Fruit fly (Drosophila melanogaster) S2 (cell line): ENCODE results near the gene TyrR.

ENCODE experiments used
- CG8478 ChIP-seq: fragments of >200 bp; optimal IDR thresholded peaks from 2 replicates; lab custom pipeline; 2018
- CTCF ChIP-seq, 2 experiments: fragments of >200 bp; optimal IDR thresholded peaks; 2 replicates each; lab custom pipeline; 2018

Gene TyrR

DNA sequence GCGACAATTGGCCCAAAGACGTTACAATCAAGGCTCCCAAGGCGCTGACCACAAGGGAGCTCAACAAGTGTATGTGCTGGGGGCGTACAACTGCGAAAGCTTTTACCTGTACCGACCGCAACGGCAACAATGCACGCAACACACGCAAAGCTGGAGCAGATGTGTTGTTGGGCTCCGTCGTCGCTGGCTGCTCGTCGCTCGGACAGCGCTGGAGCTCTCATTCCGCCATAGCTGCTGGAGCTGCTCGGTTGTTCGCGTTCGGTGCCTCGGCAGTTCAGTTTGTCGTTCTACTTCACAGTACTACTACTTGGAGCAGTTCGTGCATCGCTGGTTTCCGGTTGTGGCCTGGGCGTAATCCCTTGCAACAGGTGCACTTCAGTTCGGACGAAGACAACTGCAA is 37.4 kb downstream of the TyrR start, which contains the start of gene Lgr1:
Lgr1 (plus strand) TSS at position 220 of the 400 bp plus-strand sequence.
- TF ChIP-seq CTCF (optimal IDR thresholded peaks at IDR 0.05; lab: Kevin White, UChicago), result no peak
- TF ChIP-seq CG8478 (lab: Kevin White, UChicago), result no peak

DNA sequence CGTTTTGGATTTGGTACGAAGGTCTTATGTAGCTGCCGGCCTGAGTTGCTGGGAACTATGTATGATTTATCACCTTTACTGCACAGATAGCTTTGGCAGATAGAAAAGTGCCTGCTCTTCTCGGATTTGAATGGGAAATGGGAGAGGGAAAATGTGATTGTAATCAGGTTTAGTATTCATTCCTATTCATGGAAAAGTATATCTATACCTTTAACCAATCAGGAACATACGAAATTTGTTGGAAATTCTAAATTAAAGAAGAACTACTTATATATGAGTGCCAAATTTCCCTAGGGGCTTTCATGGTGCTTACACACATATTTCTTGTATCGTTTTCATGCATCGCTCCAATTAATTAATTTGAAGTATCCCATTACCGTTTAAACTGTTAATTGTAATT is 38.0 kb downstream of the TyrR start, which contains the start of gene Atg8b:
Atg8b (minus strand) TSS at position 101 of the 400 bp plus-strand sequence.
- TF ChIP-seq CTCF (optimal IDR thresholded peaks at IDR 0.05; lab: Kevin White, UChicago) (no peak), CG8478 (lab: Kevin White, UChicago) (no peak)

DNA sequence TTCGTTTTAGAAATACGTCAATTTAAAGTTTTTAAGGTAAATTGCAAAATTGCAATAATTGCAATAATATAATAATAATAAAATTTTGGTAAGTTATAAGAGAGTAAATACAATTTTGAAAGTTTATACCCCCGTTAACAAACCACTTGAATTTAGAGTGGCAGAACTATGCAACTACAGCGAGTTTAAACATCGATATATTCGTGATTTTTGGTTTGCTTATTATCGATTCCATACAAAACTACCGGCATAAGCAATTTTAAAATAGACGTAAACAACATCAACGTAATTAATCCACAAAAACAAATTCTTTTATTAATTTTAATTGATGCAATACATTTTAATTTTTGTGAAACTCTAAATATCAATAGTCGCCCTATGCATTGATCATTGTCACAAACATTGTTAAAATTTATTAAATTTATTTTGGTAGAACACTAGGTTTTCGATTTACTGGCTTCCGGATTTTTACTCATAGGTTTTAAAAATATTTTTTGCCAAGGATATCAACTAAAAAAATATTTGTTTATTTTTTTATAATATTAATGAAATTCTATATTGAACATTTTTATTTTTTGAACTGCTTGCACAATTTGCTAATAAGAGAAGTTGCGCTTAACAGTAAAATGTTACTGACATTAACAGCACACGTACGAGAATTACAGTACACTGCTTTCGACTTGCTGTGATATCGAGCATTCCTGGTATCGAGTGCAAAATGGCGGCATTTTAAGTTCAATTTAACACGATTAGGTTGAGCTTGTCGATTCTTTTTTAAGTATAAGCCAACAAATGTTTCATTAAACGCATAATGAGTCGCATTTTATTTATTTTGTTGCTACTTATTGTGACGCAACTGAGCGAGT is 44.0 kb downstream of the TyrR start, which contains the start of gene Pxt:
Pxt (plus strand) TSS at position 695 of the 866 bp plus-strand sequence.
- peak in 1 of 2 experiments; percentile 30 for TF ChIP-seq CTCF (optimal IDR thresholded peaks at IDR 0.05; lab: Kevin White, UChicago)
- TF ChIP-seq CG8478 (lab: Kevin White, UChicago), result no peak

DNA sequence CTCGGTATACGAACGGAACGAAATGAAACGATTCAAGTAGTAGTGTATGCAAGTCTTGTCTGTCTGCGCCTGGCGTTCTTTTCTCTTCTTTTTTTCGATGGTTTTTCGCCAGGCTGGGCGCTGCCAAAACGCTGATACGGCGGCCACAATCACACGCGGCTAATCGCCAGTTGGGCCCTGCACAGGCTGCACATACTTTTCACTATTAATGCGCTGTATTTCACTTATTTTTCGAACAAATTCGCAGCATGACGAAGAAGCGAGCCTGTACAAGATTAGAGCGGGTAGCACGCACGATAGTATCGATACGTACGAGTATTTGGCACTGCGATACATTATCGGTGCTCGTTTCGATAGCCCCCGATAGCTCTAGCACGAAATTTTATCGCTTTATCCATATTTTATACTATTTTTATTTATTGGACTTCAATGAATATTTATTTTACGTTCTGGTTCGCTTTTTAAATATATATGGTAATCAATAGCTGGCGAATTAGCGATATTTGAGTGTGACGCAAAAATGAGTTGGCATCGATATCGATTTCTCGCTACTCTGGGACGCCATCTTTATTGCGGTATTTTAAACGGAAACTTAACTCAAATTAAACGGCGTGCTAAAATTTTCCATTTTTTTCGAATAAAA is 44.8 kb downstream of the TyrR start, which contains the start of gene osa:
osa (minus strand) TSS at position 300 of the 643 bp plus-strand sequence.
- TF ChIP-seq CG8478 (lab: Kevin White, UChicago) (no peak), CTCF (optimal IDR thresholded peaks at IDR 0.05; lab: Kevin White, UChicago) (peak in 1 of 2 experiments; percentile 13)

DNA sequence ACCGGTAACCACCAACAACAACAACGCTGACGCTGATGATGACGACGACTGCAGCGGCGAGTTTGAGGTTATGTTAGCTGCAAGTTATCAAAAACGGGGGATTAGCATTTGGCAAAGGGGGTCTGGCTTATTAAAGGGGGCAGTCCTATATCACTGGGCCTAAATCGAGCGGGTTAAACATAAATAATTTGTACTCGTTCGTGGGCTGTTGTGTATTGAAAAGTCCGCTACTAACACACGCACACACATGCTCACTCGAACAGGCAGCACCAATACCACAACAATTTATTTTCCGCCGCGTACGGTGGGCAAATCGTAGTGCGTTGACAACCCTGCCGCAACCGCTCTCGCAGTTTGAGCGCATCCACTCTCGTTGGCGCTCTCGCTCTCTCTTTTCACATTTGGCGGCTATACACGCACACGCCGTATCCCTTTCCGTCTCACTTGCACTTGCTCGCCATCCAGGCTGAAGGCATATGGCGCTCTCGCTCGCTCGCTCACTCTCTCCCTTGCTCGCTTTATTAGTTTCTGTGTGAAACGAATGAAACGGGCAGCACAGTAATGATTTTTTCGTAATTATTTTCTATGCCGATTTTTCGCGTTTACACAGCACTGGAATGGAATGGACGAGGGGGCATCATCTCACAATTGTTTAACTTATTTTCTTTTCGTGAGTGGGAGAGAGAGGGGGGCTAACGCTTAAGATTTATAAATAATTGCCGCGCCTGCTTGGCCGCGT is 46.0 kb downstream of the TyrR start:
- TF ChIP-seq CG8478 (lab: Kevin White, UChicago) (no peak), CTCF (optimal IDR thresholded peaks at IDR 0.05; lab: Kevin White, UChicago) (peak; percentile 24 to 41)

DNA sequence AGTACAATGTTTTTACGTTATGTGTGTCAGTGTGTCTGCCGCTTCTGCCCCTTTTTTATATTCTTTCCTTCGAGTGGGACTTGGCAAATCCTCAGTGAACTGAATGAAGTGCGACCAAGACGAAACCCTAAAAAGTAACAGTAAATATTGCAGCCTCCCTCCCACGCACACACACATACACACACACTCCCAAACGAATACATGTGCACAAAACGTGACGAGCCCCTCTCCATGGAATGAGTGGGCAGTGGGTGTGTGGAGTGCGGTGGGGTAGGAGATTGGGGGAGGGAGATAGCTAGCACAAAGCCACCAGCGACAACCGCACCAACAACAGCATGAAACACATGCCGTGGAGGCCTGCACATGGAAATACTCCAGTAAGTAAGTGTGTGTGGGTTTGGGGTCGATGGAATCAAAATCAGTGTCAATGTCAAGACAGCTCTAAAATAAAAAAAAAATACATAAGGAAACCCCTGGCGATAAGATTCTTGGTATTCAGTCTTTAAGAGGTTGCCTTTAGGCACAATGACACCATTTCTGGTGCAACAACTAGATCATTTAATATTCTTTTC is 48.1 kb downstream of the TyrR start:
- TF ChIP-seq CTCF (optimal IDR thresholded peaks at IDR 0.05; lab: Kevin White, UChicago), result no peak
- no peak for TF ChIP-seq CG8478 (lab: Kevin White, UChicago)

DNA sequence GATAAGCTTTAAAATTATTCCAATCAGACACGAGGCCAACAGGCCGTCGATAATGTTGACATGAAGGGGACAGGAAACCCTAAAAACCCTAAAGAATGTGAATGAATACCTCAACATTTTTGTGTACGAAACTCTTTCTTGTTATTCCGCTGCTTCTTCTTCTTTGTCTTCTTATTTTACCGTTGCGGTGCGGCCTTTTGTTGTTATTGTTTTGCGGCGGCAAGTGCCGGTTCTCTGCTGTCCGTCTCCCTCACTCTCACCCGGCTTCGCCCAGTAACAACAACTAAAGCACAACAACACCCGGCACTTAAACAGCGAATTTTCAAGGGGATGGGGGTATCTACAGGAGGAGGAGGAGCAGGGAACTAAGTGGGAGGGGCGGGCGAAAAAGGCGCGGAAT is 48.6 kb downstream of the TyrR start:
- TF ChIP-seq CG8478 (lab: Kevin White, UChicago) (no peak), CTCF (optimal IDR thresholded peaks at IDR 0.05; lab: Kevin White, UChicago) (no peak)

DNA sequence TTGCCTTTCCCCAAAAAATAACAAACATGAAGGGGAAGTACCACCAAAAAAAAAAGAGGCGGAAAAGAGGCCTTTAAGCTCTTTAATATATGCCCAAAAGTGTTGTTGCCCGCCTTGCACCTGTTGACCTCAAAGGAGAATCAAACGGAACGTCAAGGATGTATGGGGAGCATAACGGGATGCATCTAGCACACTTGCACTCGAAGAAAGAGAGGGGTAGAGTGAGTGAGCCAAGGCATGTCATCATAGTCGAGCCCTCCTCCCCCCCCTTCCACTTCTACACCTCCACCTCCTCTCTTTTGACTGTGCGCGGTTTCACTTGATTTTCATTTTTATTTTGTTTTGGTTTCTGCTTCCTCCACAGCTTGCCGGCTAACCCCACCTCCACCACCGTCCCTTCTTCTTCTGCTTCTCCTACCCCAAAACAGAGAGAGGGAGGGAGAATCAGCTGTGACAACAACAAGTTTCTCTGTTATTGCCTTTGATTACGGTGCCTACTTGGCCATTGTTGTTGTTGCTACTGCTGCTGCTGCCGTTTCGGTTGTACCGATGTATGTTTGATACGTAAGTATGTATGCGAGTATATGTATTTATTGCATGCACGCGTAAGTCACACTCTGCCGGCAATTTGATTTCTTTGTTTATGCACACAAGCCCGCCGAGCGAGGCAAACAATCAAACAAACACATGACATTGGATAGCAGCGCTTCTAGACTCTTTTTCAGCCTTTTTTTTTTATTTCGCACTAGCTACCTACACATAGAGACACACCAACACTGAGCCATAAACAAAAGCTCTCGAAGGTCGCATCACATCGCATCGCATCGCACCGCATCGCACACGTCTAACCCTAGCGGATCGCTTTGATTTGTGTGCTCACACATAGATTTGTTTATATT is 50.1 kb downstream of the TyrR start:
- no peak for TF ChIP-seq CTCF (optimal IDR thresholded peaks at IDR 0.05; lab: Kevin White, UChicago)
- TF ChIP-seq CG8478 (lab: Kevin White, UChicago), result no peak

DNA sequence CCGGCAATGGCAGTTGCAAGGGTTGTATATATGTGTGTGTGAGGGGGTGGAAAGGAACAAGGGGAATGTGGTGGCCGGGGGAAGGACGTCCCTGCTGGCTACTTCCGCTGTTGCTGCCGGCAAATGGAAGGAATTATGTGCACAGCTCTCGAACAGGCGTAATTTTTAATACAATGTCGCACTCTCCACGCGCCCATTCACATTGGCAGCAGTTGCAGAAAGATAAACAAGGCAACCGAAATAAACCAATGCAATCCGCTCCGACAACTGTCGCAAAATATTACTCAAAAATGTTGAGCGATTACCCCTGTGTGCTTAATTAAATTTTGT is 51.4 kb downstream of the TyrR start:
- TF ChIP-seq CTCF (optimal IDR thresholded peaks at IDR 0.05; lab: Kevin White, UChicago) (no peak), CG8478 (lab: Kevin White, UChicago) (no peak)

DNA sequence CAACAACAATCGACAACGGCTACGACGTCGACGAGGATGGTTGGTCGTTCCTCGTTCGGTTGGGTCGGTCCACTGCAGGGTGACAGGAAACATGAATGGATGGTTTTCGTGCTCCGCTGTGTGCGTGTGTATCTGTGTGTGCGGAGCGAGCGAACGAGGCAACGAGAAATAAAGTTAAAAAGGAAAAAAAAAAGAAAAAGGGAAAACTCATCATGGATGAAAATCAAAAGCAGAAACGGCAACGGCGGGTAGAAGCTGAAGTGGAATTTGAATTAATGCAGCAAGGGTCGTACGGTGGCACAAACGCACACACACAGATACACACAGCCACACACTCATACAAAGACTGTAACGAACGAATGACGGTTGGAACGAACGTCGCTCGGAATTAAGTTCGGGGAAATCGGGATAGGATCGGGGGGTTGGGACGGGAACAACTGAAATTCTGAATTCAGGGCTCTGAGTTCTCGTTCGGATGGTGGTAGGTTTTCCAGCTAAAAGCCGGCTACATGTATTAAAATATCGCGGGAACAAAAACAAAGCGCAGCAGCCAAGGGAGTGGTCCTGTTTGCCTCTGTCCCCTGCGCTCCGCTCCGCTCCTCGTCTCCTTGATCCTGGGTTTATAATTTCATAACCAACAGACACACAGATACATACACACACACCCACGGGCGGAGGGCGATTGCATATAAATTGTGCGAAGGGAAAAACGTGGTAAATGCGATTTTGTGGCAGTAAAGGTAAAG is 51.9 kb downstream of the TyrR start:
- no peak for TF ChIP-seq CTCF (optimal IDR thresholded peaks at IDR 0.05; lab: Kevin White, UChicago)
- no peak for TF ChIP-seq CG8478 (lab: Kevin White, UChicago)

DNA sequence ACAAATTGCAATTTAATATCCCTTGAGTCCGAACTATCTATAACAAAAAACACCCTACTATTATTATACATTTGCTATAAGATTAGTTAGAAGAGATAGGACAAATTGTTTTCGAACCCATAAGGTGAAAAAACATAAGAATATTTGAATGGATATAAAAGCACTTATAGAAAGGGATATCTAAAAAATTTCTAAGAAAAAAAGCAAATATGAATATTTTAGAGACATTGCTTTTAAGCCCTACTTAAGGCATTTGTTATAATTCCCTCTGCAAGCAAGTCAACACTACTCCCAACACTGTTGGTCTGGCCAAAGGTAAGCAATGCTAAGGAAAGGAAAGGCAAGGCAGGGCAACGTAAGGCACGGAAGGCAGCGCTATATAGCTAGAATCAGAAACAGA is 52.6 kb downstream of the TyrR start:
- TF ChIP-seq CTCF (optimal IDR thresholded peaks at IDR 0.05; lab: Kevin White, UChicago) (no peak), CG8478 (lab: Kevin White, UChicago) (no peak)

DNA sequence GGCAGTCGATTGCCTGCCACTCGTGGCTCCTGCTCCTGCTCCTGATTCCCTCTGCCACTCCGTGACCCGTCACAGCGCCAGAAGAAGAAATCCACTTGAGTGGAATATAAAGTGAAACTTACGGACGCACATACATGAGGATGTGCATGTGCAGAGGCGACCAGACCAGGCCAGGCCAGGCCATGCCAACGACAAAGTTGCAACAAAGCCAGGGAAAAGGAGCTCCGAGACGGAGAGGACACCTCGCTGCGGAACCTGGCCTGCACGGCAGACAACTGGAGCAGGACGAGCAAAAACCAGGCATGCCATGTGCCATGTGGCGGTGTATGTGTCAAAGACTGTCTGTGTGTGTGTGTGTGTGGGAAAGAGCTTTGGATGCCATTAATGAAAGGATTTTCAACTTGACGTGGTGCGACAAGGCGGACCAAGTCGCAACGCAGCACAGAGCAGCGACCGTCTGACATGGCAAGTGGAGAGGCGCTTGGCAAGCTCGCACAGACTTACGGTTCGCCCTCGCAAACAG is 53.3 kb downstream of the TyrR start:
- TF ChIP-seq CTCF (optimal IDR thresholded peaks at IDR 0.05; lab: Kevin White, UChicago), result no peak
- no peak for TF ChIP-seq CG8478 (lab: Kevin White, UChicago)
